Fruit fly (Drosophila melanogaster) whole organism, embryonic: Measurements from ENCODE around the gene kek6.

Experiments used
- Abd-B ChIP-seq: fragments of 200-800 bp; sonication (Bioruptor generic); optimal IDR thresholded peaks from 2 replicates; lab custom pipeline; 2018; ENCODE audit warnings: missing biosample characterization, mild to moderate bottlenecking, missing genetic modification characterization, moderate library complexity
- CG10209 ChIP-seq: fragments of 200-800 bp; sonication (Bioruptor generic); optimal IDR thresholded peaks from 3 replicates; lab custom pipeline; 2017; ENCODE audit warnings: missing biosample characterization, mild to moderate bottlenecking, missing genetic modification characterization, missing genetic modification reagents
- CG11247 ChIP-seq: fragments of 200-800 bp; sonication (Bioruptor generic); IDR thresholded peaks from 2 replicates; pipeline ENCODE4 v1.3.6; 2022; ENCODE audit warnings: missing biosample characterization, missing genetic modification characterization
- CG12391 ChIP-seq: fragments of 200-800 bp; sonication (Bioruptor generic); optimal IDR thresholded peaks from 3 replicates; lab custom pipeline; 2018; ENCODE audit warnings: missing biosample characterization, mild to moderate bottlenecking, missing genetic modification characterization, moderate library complexity
- CG13424 ChIP-seq: fragments of 200-800 bp; sonication (Bioruptor generic); optimal IDR thresholded peaks from 2 replicates; lab custom pipeline; 2019; ENCODE audit warnings: missing biosample characterization, mild to moderate bottlenecking, missing genetic modification characterization, moderate library complexity
- CG14710 ChIP-seq: fragments of 200-800 bp; sonication (Bioruptor generic); optimal IDR thresholded peaks from 3 replicates; lab custom pipeline; 2019; ENCODE audit warnings: missing biosample characterization, mild to moderate bottlenecking, missing genetic modification characterization, moderate library complexity
- CG1602 ChIP-seq: fragments of 200-800 bp; sonication (Bioruptor generic); optimal IDR thresholded peaks from 3 replicates; lab custom pipeline; 2016; ENCODE audit warnings: missing biosample characterization, missing genetic modification characterization
- CG16815 ChIP-seq: fragments of 200-800 bp; sonication (Bioruptor generic); optimal IDR thresholded peaks from 3 replicates; lab custom pipeline; 2017; ENCODE audit warnings: missing biosample characterization, mild to moderate bottlenecking, missing genetic modification characterization
- CG18262 ChIP-seq: fragments of 200-800 bp; optimal IDR thresholded peaks from 3 replicates; lab custom pipeline; 2019; ENCODE audit warnings: missing biosample characterization, mild to moderate bottlenecking, missing genetic modification characterization, moderate library complexity
- CG2202 ChIP-seq: fragments of 200-800 bp; sonication (Bioruptor generic); optimal IDR thresholded peaks from 2 replicates; lab custom pipeline; 2018; ENCODE audit warnings: missing biosample characterization, mild to moderate bottlenecking, missing genetic modification characterization
- CG2712 ChIP-seq: fragments of 200-800 bp; optimal IDR thresholded peaks from 3 replicates; lab custom pipeline; 2019; ENCODE audit warnings: missing biosample characterization, mild to moderate bottlenecking, missing genetic modification characterization, moderate library complexity
- CG43689 ChIP-seq: fragments of 200-800 bp; sonication (Bioruptor generic); IDR thresholded peaks from 2 replicates; pipeline ENCODE4 v1.3.6; 2022; ENCODE audit warnings: missing biosample characterization, missing genetic modification characterization
- CG4424 ChIP-seq: fragments of 200-800 bp; sonication (Bioruptor generic); optimal IDR thresholded peaks from 3 replicates; lab custom pipeline; 2016; ENCODE audit warnings: missing biosample characterization, missing genetic modification characterization
- CG4854 ChIP-seq: fragments of 200-800 bp; sonication (Bioruptor generic); optimal IDR thresholded peaks from 2 replicates; lab custom pipeline; 2016; ENCODE audit warnings: missing biosample characterization, missing genetic modification characterization, inconsistent platforms
- CG6791 ChIP-seq: fragments of 200-800 bp; sonication (Bioruptor generic); IDR thresholded peaks from 3 replicates; pipeline ENCODE4 v1.3.6; 2022; ENCODE audit warnings: missing biosample characterization, missing genetic modification characterization; ENCODE audit not compliant: partially characterized antibody
- CG7357 ChIP-seq: fragments of 200-800 bp; sonication (Bioruptor generic); IDR thresholded peaks from 3 replicates; pipeline ENCODE4 v1.3.6; 2022; ENCODE audit warnings: missing biosample characterization, missing genetic modification characterization
- Dfd ChIP-seq, 2 experiments: fragments of >200 bp; optimal IDR thresholded peaks; 2 replicates each; lab custom pipeline; 2017; ENCODE audit warnings: missing biosample characterization in 2 of 2, missing genetic modification characterization in 2 of 2
- HLH3B ChIP-seq: fragments of 200-800 bp; sonication (Bioruptor generic); IDR thresholded peaks from 2 replicates; pipeline ENCODE4 v1.3.6; 2022; ENCODE audit warnings: missing biosample characterization, missing genetic modification characterization
- HmgZ ChIP-seq: fragments of 200-800 bp; sonication (Bioruptor generic); optimal IDR thresholded peaks from 2 replicates; lab custom pipeline; 2018; ENCODE audit warnings: missing biosample characterization, mild to moderate bottlenecking, missing genetic modification characterization
- Hr78 ChIP-seq, 2 experiments: fragments of 200-800 bp in 1 of 2; fragments of >200 bp in 1 of 2; sonication (Bioruptor generic) in 1 of 2; optimal IDR thresholded peaks; 2 replicates each; lab custom pipeline; 2017 to 2019; ENCODE audit warnings: missing biosample characterization in 2 of 2, missing genetic modification characterization in 2 of 2, mild to moderate bottlenecking in 1 of 2, moderate library complexity in 1 of 2
- Kr ChIP-seq: fragments of 200-800 bp; sonication (Bioruptor generic); optimal IDR thresholded peaks from 2 replicates; lab custom pipeline; 2017; ENCODE audit warnings: missing biosample characterization, mild to moderate bottlenecking, missing genetic modification characterization
- Max ChIP-seq: fragments of 200-800 bp; sonication (Bioruptor generic); optimal IDR thresholded peaks from 2 replicates; lab custom pipeline; 2016; ENCODE audit warnings: missing biosample characterization, mild to moderate bottlenecking, missing genetic modification characterization
- Nf-YC ChIP-seq: fragments of 200-800 bp; optimal IDR thresholded peaks from 3 replicates; lab custom pipeline; 2019; ENCODE audit warnings: missing biosample characterization, mild to moderate bottlenecking, missing genetic modification characterization, moderate library complexity
- Side ChIP-seq: fragments of 200-800 bp; sonication (Bioruptor generic); optimal IDR thresholded peaks from 2 replicates; lab custom pipeline; 2016; ENCODE audit warnings: missing biosample characterization, missing genetic modification characterization
- Sry-β ChIP-seq: fragments of 200-800 bp; sonication (Bioruptor generic); optimal IDR thresholded peaks from 2 replicates; lab custom pipeline; 2018; ENCODE audit warnings: missing biosample characterization, mild to moderate bottlenecking, missing genetic modification characterization, moderate library complexity
- Ssrp ChIP-seq: fragments of 200-800 bp; sonication (Bioruptor generic); optimal IDR thresholded peaks from 2 replicates; lab custom pipeline; 2018; ENCODE audit warnings: missing biosample characterization, mild to moderate bottlenecking, missing genetic modification characterization, moderate library complexity
- Taf1 ChIP-seq: fragments of 200-800 bp; sonication (Bioruptor generic); IDR thresholded peaks from 2 replicates; pipeline ENCODE4 v1.3.6; 2022; ENCODE audit warnings: missing biosample characterization, missing genetic modification characterization
- Usf ChIP-seq: fragments of 200-800 bp; sonication (Bioruptor generic); optimal IDR thresholded peaks from 2 replicates; lab custom pipeline; 2017; ENCODE audit warnings: missing genotype, missing biosample characterization, missing genetic modification characterization
- chn ChIP-seq: fragments of 200-800 bp; sonication (Bioruptor generic); optimal IDR thresholded peaks from 2 replicates; lab custom pipeline; 2016; ENCODE audit warnings: missing biosample characterization, missing genetic modification characterization
- dati ChIP-seq: fragments of 200-800 bp; sonication (Bioruptor generic); IDR thresholded peaks from 2 replicates; pipeline ENCODE4 v1.3.6; 2022; ENCODE audit warnings: missing biosample characterization, missing genetic modification characterization
- dmrt11E ChIP-seq: fragments of 200-800 bp; sonication (Bioruptor generic); optimal IDR thresholded peaks from 3 replicates; lab custom pipeline; 2018; ENCODE audit warnings: missing biosample characterization, mild to moderate bottlenecking, missing genetic modification characterization, moderate library complexity
- esg ChIP-seq: fragments of 200-800 bp; sonication (Bioruptor generic); conservative IDR thresholded peaks from 2 replicates; pipeline ENCODE4 v1.3.6; 2022; ENCODE audit warnings: missing biosample characterization, missing genetic modification characterization
- ewg ChIP-seq: fragments of 200-800 bp; sonication (Bioruptor generic); optimal IDR thresholded peaks from 3 replicates; lab custom pipeline; 2017; ENCODE audit warnings: mild to moderate bottlenecking, missing biosample characterization, missing genetic modification reagents, missing genetic modification characterization
- fru ChIP-seq: fragments of >200 bp; optimal IDR thresholded peaks from 2 replicates; lab custom pipeline; 2017
- grn ChIP-seq: fragments of 200-800 bp; sonication (Bioruptor generic); optimal IDR thresholded peaks from 3 replicates; lab custom pipeline; 2017; ENCODE audit warnings: missing biosample characterization, missing genetic modification characterization
- psq ChIP-seq: fragments of 200-800 bp; sonication (Bioruptor generic); optimal IDR thresholded peaks from 2 replicates; lab custom pipeline; 2017; ENCODE audit warnings: missing biosample characterization, missing genetic modification characterization
- ranshi ChIP-seq: fragments of 200-800 bp; sonication (Bioruptor generic); IDR thresholded peaks from 2 replicates; pipeline ENCODE4 v1.3.6; 2022; ENCODE audit warnings: missing biosample characterization, missing genetic modification characterization
- repo ChIP-seq: fragments of 200-800 bp; sonication (Bioruptor generic); optimal IDR thresholded peaks from 2 replicates; lab custom pipeline; 2016; ENCODE audit warnings: missing biosample characterization, missing genetic modification characterization
- run ChIP-seq: fragments of 200-800 bp; sonication (Bioruptor generic); optimal IDR thresholded peaks from 3 replicates; lab custom pipeline; 2018; ENCODE audit warnings: missing biosample characterization, mild to moderate bottlenecking, missing genetic modification characterization
- sens ChIP-seq: fragments of 200-800 bp; sonication (Bioruptor generic); peaks from one replicate; lab custom pipeline; 2016; ENCODE audit warnings: missing biosample characterization, missing genetic modification characterization
- shn ChIP-seq: fragments of 200-800 bp; sonication (Bioruptor generic); optimal IDR thresholded peaks from 3 replicates; lab custom pipeline; 2016; ENCODE audit warnings: missing biosample characterization, missing genetic modification characterization
- sisA ChIP-seq: fragments of 200-800 bp; sonication (Bioruptor generic); IDR thresholded peaks from 2 replicates; pipeline ENCODE4 v1.3.6; 2022; ENCODE audit warnings: missing biosample characterization, missing genetic modification characterization
- tll ChIP-seq, 2 experiments: fragments of 200-800 bp in 1 of 2; fragments of >200 bp in 1 of 2; sonication (Bioruptor generic) in 1 of 2; optimal IDR thresholded peaks; 2 replicates each; lab custom pipeline; 2017 to 2019; ENCODE audit warnings: missing biosample characterization in 2 of 2, missing genetic modification characterization in 2 of 2, mild to moderate bottlenecking in 1 of 2, moderate library complexity in 1 of 2
- trem ChIP-seq: fragments of 200-800 bp; optimal IDR thresholded peaks from 3 replicates; lab custom pipeline; 2019; ENCODE audit warnings: missing biosample characterization, mild to moderate bottlenecking, missing genetic modification characterization, moderate library complexity
- tup ChIP-seq: fragments of 200-800 bp; sonication (Bioruptor generic); optimal IDR thresholded peaks from 2 replicates; lab custom pipeline; 2016; ENCODE audit warnings: missing biosample characterization, mild to moderate bottlenecking, missing genetic modification characterization, moderate library complexity
- z ChIP-seq: fragments of 200-800 bp; sonication (Bioruptor generic); IDR thresholded peaks from 3 replicates; pipeline ENCODE4 v1.3.6; 2022; ENCODE audit warnings: missing biosample characterization, missing genetic modification characterization

The kek6 gene

dm6 chr3R:31701934-31702333, 80.0 kb downstream of the kek6 start (continued):
- TF ChIP-seq tll (GFP tag; optimal IDR thresholded peaks at IDR 0.05; lab: Kevin White, UChicago) (peak in 1 of 2 experiments; percentile 41), psq (GFP tag; lab: Kevin White, UChicago) (no peak)

DNA sequence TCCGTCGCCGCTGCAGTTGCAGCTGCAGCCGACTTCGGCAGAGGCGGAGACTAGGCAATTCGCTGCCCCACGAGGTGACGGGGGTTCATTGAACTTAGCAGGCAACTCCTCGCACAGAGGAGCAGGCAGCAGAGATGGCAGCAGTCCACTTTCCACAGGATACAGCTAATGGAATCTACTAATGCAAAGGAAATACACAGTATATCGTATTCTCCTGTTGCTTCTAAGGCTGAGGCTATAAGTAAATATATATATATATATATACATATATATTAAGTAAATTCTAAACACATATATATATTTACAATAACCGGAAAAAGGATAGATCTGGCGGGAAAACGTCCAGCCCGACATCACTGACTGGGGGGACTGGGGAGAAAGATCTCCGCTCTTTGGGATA, 81.4 kb downstream of the kek6 start:
- TF ChIP-seq Sry-β (GFP tag; lab: Kevin White, UChicago) (peak; percentile 86), repo (GFP tag; lab: Kevin White, UChicago) (no peak), CG18262 (peak; percentile 3), sens (GFP tag; lab: Kevin White, UChicago) (no peak), sisA (GFP tag; lab: Robert Waterston, UW) (no peak), CG2712 (tag; lab: Kevin White, UChicago) (peak; percentile 29), CG12391 (tag; lab: Kevin White, UChicago) (peak; percentile 2), dmrt11E (peak; percentile 9), trem (tag; lab: Kevin White, UChicago) (peak; percentile 3)

DNA sequence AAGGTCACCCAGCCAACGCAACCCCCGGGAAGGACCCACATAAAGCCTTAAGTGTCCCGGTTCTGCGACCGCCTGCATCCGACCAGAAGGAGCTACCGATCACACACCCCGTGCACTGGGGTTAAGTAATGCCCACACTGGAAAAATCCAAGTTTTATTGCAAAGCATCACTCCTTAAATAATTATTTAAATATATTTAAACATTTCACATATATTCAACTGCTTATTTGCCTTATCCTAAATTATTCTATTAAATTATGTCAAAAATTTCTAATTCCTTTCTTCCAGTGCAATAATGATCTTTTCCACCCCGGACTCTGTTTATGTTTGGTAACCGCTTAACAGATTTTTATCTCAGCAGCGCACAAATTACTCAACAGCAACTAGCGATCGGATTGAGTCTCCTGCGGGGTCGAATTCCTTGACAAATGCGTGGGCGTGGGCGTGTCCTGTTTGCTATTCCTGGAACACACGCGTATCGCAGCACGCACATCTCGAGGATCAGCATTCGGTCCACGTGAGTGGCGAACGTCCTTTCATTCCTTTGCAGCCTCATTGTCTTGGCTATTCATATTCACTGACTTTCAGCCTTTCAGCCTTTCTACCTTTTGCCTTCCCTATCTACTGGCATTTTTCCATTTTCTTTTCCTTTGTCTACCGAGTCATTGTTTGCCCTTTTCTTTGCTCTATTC, 82.7 kb downstream of the kek6 start:
- TF ChIP-seq ranshi: peak; percentile 39; the same call in 1 of the 2 replicates
- TF ChIP-seq CG10209 (GFP tag; lab: Kevin White, UChicago): peak; percentile 46
- no peak for TF ChIP-seq HmgZ
- no peak for TF ChIP-seq tup
- TF ChIP-seq HLH3B: 0 out of 2 replicates have a peak, but pooled peaks have one; percentile 16
- 0 out of 2 replicates have a peak, but pooled peaks have one; percentile 15 for TF ChIP-seq sisA (GFP tag; lab: Robert Waterston, UW)
- peak; percentile 70 for TF ChIP-seq grn (GFP tag; lab: Kevin White, UChicago)
- TF ChIP-seq shn (GFP tag; lab: Kevin White, UChicago): no peak
- peak; percentile 76 for TF ChIP-seq CG16815 (GFP tag; lab: Kevin White, UChicago)
- no peak for TF ChIP-seq CG11247 (GFP tag; lab: Robert Waterston, UW)
- no peak for TF ChIP-seq CG6791
- TF ChIP-seq CG14710 (tag; lab: Kevin White, UChicago): peak; percentile 76
- TF ChIP-seq CG12391 (tag; lab: Kevin White, UChicago): peak; percentile 69
- TF ChIP-seq Usf: peak; percentile 32
- peak; percentile 58 for TF ChIP-seq CG4424
- TF ChIP-seq chn (GFP tag; lab: Kevin White, UChicago): peak; percentile 13
- peak; percentile 54 for TF ChIP-seq CG1602 (GFP tag; lab: Kevin White, UChicago)
- TF ChIP-seq Max (GFP tag; lab: Kevin White, UChicago): no peak
- TF ChIP-seq Abd-B (GFP tag; lab: Kevin White, UChicago): peak; percentile 25
- no peak for TF ChIP-seq Hr78 (GFP tag; optimal IDR thresholded peaks at IDR 0.05; lab: Kevin White, UChicago)
- TF ChIP-seq Ssrp (tag; lab: Kevin White, UChicago): peak; percentile 51
- TF ChIP-seq Dfd (GFP tag; optimal IDR thresholded peaks at IDR 0.05; lab: Kevin White, UChicago): no peak
- no peak for TF ChIP-seq CG7357 (GFP tag; lab: Robert Waterston, UW)
- no peak for TF ChIP-seq Side (GFP tag; lab: Kevin White, UChicago)
- peak; percentile 57 for TF ChIP-seq CG2202 (tag; lab: Kevin White, UChicago)
- TF ChIP-seq z (GFP tag; lab: Robert Waterston, UW): peak; percentile 57; the same call in 1 of the 3 replicates
- TF ChIP-seq Nf-YC (tag; lab: Kevin White, UChicago): no peak
- 0 out of 2 replicates have a peak, but pooled peaks have one; percentile 5 for TF ChIP-seq esg (GFP tag; lab: Robert Waterston, UW)
- peak; percentile 30 for TF ChIP-seq CG13424 (tag; lab: Kevin White, UChicago)
- no peak for TF ChIP-seq fru
- no peak for TF ChIP-seq ewg (GFP tag; lab: Kevin White, UChicago)
- TF ChIP-seq Kr (GFP tag; lab: Kevin White, UChicago): peak; percentile 88
- no peak for TF ChIP-seq run
- no peak for TF ChIP-seq dati
- TF ChIP-seq CG4854 (GFP tag; lab: Kevin White, UChicago): no peak
- TF ChIP-seq Taf1 (GFP tag; lab: Robert Waterston, UW): no peak
- TF ChIP-seq CG43689 (GFP tag; lab: Robert Waterston, UW): no peak
